Worm (Caenorhabditis elegans): ENCODE data around the gene ttr-8.

Gene ttr-8

ce11 chrIII:7518424-7518823 lies 46.7 kb downstream of the ttr-8 start, which contains the start of gene clk-2:
TSS of gene clk-2 (minus strand) at chrIII:7518524.
- TF ChIP-seq snpc-4 (tag; optimal IDR thresholded peaks at IDR 0.05) (no peak), F13H6.1 (tag; optimal IDR thresholded peaks at IDR 0.05) (no peak), fos-1 (tag; optimal IDR thresholded peaks at IDR 0.05) (no peak), unc-62 (GFP tag; optimal IDR thresholded peaks at IDR 0.05) (no peak), mbf-1 (tag; optimal IDR thresholded peaks at IDR 0.05) (no peak), aly-2 (tag; optimal IDR thresholded peaks at IDR 0.05) (no peak), nhr-10 (tag; optimal IDR thresholded peaks at IDR 0.05) (no peak), peb-1 (tag; optimal IDR thresholded peaks at IDR 0.05) (no peak), nhr-6 (tag; optimal IDR thresholded peaks at IDR 0.05) (no peak), ama-1 (optimal IDR thresholded peaks at IDR 0.05) (no peak), nhr-11 (tag; optimal IDR thresholded peaks at IDR 0.05) (no peak), nhr-25 (tag; optimal IDR thresholded peaks at IDR 0.05) (no peak), crh-2 (tag; optimal IDR thresholded peaks at IDR 0.05) (no peak), mdl-1 (tag; optimal IDR thresholded peaks at IDR 0.05) (no peak), blmp-1 (tag; optimal IDR thresholded peaks at IDR 0.05; ENCODE audit: insufficient read depth) (no peak), nhr-21 (tag; optimal IDR thresholded peaks at IDR 0.05) (no peak)

All from whole organism, L2 larva.